Fruit fly (Drosophila melanogaster) ovary, adult (tissue): ENCODE data around the gene Lip2.

Experiments used
- CG17801 ChIP-seq: fragments of 200-800 bp; optimal IDR thresholded peaks from 2 replicates; lab custom pipeline; 2019; ENCODE audit warnings: missing biosample characterization, mild to moderate bottlenecking, missing genetic modification characterization, moderate library complexity; ENCODE audit not compliant: partially characterized antibody

The Lip2 gene

DNA sequence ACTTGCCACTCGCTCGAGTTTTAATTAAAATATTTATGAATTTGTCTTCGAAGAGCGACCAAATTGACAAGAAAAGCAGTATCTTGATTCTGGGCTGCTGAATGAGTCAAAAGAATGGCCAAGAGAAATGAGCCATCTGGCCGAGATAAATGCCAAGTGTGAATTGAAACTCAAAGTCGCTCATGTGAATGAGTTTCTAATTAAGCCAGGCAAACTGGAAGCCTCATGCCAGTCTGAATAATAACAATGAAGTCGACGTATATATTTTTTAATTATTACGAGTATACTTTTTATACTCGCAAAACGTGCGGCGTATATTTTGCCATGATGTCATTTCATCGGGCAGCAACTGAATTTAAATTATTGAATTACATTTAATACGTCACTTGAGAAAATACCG, at the start of gene Lip2:
Gene Lip2, minus strand, starts transcription at position 101 of the 400 bp plus-strand sequence.
- TF ChIP-seq CG17801 (GFP tag; lab: Kevin White, UChicago): no peak

DNA sequence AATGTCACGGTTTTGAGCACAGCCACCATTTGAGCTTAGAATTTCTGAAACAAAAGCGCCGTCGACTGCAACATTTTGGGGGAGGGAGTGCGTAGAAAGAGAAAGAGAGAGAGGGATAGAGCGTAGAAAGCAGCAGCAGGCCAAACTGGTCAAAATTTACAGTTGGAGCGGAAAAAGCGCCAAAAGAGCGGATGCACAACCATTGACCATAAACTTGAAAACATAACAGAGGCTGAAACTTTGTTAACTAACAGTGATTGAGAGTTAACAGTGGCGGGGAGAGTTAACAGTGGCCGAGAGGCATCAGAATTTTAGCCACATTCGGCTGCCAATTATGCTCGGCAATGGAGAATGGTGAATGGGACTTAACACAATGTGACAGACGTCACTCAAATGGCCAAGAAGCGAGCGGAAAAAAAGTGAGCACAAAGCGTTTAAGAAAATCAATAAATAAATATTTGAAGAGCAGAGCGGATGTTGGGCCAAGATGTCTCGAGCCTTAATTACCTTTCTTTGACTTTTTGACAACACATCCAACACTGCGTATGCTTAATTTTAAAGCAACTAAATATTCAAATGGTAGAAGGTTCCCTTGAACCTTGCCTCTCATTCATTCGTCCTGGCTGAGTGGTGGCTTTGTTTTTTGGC, 47.9 kb upstream of the Lip2 start:
- TF ChIP-seq CG17801 (GFP tag; lab: Kevin White, UChicago): no peak

DNA sequence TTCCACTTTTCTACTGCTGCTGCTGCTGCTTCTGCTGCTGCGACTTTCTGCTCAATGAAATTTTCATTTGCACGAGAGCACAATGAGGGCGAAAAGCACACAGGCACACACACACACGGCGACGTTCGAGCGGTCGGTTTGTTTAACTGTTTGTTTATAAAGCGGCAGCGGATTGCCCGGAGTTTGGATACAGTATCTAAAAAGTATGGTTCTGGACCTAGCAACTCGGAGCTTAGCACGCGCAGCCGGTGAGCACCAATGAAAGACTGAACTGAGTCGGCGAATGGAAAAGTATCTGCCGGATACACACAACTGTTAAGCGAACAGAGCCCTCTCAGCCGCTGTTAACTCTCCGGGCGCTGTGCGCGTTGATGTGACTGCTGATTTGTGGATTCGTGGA, 46.8 kb upstream of the Lip2 start, which contains the start of gene CG17124:
Gene CG17124, minus strand, starts transcription at position 277 of the 400 bp plus-strand sequence.
- peak; percentile 51 for TF ChIP-seq CG17801 (GFP tag; lab: Kevin White, UChicago)

- no peak for TF ChIP-seq CG17801 (GFP tag; lab: Kevin White, UChicago)
Observed at dm6 chr2L:10754599-10754998, 45.3 kb upstream of the Lip2 start.

dm6 chr2L:10753618-10754017, 44.4 kb upstream of the Lip2 start:
- no peak for TF ChIP-seq CG17801 (GFP tag; lab: Kevin White, UChicago)

dm6 chr2L:10752668-10753067, 43.4 kb upstream of the Lip2 start:
- no peak for TF ChIP-seq CG17801 (GFP tag; lab: Kevin White, UChicago)

- no peak for TF ChIP-seq CG17801 (GFP tag; lab: Kevin White, UChicago)
Observed at dm6 chr2L:10751879-10752620, 42.8 kb upstream of the Lip2 start.

- no peak for TF ChIP-seq CG17801 (GFP tag; lab: Kevin White, UChicago)
Observed at dm6 chr2L:10750915-10751612, 41.8 kb upstream of the Lip2 start.

- TF ChIP-seq CG17801 (GFP tag; lab: Kevin White, UChicago): no peak
Observed at dm6 chr2L:10749607-10750467, 40.6 kb upstream of the Lip2 start.

DNA sequence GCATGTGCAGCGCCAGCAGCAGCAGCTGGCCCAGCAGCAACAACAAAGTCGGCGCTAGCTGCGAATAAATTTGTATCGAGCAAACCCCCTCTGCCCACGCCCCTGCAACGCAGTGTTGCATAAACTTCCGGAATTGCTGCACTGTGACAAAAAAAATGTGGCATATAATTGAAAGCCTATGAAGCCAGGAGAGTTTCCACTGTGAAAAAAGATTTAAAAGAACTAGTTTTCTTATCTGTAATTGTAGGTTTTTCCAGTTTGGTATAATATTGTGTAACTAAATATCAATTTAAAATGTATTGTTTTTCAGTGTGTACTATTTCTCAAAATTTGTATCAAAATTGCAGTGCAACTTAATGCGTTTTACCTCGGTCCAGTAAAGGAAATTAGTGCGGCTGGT, 39.0 kb upstream of the Lip2 start:
- no peak for TF ChIP-seq CG17801 (GFP tag; lab: Kevin White, UChicago)

- no peak for TF ChIP-seq CG17801 (GFP tag; lab: Kevin White, UChicago)
Observed at dm6 chr2L:10743714-10744113, 34.5 kb upstream of the Lip2 start, which contains the start of gene CG6729. CG6729 (minus strand) TSS chr2L:10743935.

DNA sequence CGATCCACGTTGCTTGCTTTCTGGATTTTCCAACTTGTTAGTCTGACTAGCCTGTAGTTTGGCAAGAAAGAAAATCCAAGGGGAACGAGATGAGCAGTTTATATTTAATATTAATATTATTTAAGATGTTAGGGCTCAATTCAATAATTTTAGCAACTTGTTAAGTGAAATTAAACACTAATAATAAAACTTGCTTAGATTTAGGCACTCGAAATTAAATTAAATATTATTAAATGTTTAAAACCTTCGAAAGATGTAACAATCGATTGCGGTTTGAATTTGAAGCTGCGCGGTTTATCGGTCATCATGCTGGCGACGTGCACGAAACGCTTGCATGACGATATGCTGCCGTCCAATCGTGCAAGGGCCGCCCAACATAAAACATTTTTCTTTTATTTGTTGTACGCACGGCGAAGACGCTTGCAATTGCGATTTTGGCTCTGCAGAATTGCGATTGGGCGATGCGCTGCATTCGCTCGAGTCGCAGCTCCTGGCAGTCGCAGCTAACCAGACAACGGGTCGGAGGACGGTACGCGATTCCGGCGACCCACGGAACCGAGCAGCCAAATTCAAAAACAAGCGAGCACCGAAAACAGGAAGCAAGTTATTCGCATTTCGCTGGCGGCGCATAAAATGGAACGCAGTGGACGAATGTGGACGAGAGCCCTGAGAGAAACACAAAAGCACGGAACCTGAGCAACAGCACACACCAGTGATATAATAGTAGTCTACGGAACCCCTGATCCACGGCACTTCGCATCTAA, 27.9 kb upstream of the Lip2 start, which contains the start of the genes Vha16-5 and CG12299:
Gene Vha16-5, minus strand, starts transcription at position 51 of the 764 bp plus-strand sequence.
Gene CG12299, plus strand, starts transcription at position 353 of the 764 bp plus-strand sequence.
- TF ChIP-seq CG17801 (GFP tag; lab: Kevin White, UChicago): peak; percentile 80

DNA sequence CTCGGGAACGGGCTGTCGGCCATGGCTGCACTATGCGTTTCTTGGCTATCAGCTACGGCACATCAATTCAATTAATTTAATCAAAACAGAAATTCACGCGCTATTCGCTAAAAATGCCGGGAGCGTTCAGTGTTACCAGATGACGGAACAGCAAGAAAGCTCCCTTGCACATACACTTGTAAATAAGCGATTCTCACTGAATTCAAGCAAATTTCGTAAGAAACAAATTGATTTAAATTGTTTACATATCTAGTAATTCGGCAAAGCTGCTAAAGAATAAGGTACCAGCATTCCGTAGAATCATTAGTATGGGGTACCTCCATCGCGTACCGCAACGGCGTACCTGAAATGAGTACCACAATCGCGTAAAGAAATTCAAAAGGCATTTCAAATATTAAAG, 26.7 kb upstream of the Lip2 start, which contains the start of gene Nup107:
Gene Nup107, minus strand, starts transcription at position 149 of the 400 bp plus-strand sequence.
- no peak for TF ChIP-seq CG17801 (GFP tag; lab: Kevin White, UChicago)
